Fruit fly (Drosophila melanogaster): ENCODE data around the gene sws.

Gene sws

dm6 chrX:7978027-7978426 lies 10.0 kb upstream of the sws start:
- TF ChIP-seq Mnt (GFP tag; optimal IDR thresholded peaks at IDR 0.05) (no peak), bab1 (GFP tag; optimal IDR thresholded peaks at IDR 0.05) (no peak), Clk (GFP tag; optimal IDR thresholded peaks at IDR 0.05) (no peak), CG11617 (GFP tag; optimal IDR thresholded peaks at IDR 0.05) (no peak), CG7045 (GFP tag; optimal IDR thresholded peaks at IDR 0.05) (no peak), Hr96 (GFP tag; optimal IDR thresholded peaks at IDR 0.05) (no peak), Crg-1 (GFP tag; optimal IDR thresholded peaks at IDR 0.05) (no peak), CG14711 (tag; optimal IDR thresholded peaks at IDR 0.05) (no peak), ovo (GFP tag; optimal IDR thresholded peaks at IDR 0.05) (no peak), CG1620 (GFP tag; optimal IDR thresholded peaks at IDR 0.05) (no peak), CG33017 (tag; optimal IDR thresholded peaks at IDR 0.05) (no peak), cnc (optimal IDR thresholded peaks at IDR 0.05) (no peak), kay (GFP tag; ENCODE audit: borderline replicate concordance) (no peak), pad (GFP tag; optimal IDR thresholded peaks at IDR 0.05) (no peak), CG12768 (GFP tag; optimal IDR thresholded peaks at IDR 0.05) (no peak), tj (GFP tag; optimal IDR thresholded peaks at IDR 0.05) (no peak), cic (GFP tag; optimal IDR thresholded peaks at IDR 0.05) (no peak), toe (GFP tag; optimal IDR thresholded peaks at IDR 0.05) (no peak), CG7101 (tag; optimal IDR thresholded peaks at IDR 0.05) (no peak)

DNA sequence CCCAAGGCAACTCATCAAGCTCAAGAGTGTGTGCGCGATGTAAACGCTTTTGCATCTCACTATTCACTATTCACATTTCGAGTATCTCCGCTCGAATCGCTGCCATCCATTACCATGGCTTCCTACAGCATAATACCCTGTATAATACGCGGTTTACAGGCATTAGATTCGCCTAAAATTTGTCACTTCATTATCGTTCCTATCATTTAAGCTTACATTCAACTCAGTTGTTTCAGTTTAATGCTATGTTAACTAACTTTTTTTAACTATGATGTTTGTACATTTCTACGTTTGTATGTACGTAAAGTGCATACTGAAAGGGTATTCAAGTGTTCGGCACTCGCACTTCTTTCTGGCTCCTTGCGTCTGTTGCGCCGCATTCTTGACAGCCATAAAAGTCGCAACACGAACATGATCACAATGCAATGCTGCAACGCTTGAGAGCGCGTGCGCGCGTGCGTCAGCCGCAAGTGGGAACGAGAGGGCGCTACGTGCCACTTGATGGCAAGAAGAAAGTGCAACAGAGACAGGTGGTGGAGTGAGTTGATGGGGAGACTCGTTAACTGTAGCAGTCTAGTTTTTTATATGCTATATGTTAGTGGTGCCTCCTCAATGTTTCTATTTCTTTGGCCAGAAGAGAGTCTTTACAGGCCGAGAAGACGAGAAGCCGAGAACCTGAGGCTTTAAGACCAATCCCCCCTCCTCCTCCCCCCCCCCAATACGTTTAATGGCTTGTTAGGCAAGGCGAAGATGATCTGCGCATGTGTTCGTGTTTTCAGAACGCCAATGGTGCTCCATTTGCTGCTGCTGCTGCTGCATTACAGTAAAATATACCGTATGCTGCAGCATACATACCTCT lies 9.2 kb upstream of the sws start:
- TF ChIP-seq CG5204 (GFP tag; optimal IDR thresholded peaks at IDR 0.05) (no peak), Mnt (GFP tag; optimal IDR thresholded peaks at IDR 0.05) (no peak), CG7045 (GFP tag; optimal IDR thresholded peaks at IDR 0.05) (no peak)

DNA sequence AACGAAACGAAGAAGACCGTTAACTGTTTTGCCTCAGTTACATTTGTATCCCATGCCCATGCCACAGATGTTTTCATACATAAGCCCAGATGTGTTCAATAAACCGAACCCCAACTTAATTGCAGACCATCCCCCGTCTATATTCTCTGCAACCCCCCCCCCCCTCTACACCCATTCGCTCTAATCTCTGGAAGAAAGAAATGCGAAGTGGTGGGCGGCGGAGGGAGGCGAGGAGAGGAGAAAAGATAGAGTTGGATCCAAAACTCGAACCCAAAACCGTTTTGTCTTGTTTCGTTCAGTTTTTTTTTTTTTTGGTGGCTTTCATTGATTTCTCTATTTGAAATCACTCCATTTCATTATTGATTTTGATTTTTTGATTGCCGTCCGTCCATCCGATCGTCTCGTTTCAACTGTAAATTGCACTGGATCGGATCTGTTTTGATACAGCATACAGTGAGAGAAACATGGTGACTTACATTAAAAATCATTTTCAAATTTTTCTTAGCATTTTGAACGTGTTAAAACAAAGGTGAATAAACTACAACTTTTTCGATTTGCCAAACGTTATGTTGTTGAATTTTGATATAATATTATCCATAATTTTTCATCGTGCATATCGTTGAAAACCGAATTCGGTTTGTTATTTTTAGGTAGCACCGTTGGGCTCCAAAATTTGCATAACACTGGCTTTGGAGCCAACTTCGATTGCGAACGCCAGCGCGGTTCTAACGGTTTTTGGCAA lies 7.7 kb upstream of the sws start:
- no peak for TF ChIP-seq ovo (GFP tag; optimal IDR thresholded peaks at IDR 0.05)
- TF ChIP-seq cnc (optimal IDR thresholded peaks at IDR 0.05), result no peak
- no peak for TF ChIP-seq CG14711 (tag; optimal IDR thresholded peaks at IDR 0.05)

- TF ChIP-seq bab1 (GFP tag; optimal IDR thresholded peaks at IDR 0.05) (no peak), cic (GFP tag; optimal IDR thresholded peaks at IDR 0.05) (no peak), ovo (GFP tag; optimal IDR thresholded peaks at IDR 0.05) (no peak), Mnt (GFP tag; optimal IDR thresholded peaks at IDR 0.05) (no peak), CG12768 (GFP tag; optimal IDR thresholded peaks at IDR 0.05) (no peak), CG7101 (tag; optimal IDR thresholded peaks at IDR 0.05) (no peak), cnc (optimal IDR thresholded peaks at IDR 0.05) (no peak), CG14711 (tag; optimal IDR thresholded peaks at IDR 0.05) (no peak), CG11617 (GFP tag; optimal IDR thresholded peaks at IDR 0.05) (no peak), Hr96 (GFP tag; optimal IDR thresholded peaks at IDR 0.05) (no peak), Crg-1 (GFP tag; optimal IDR thresholded peaks at IDR 0.05) (no peak), CG7045 (GFP tag; optimal IDR thresholded peaks at IDR 0.05) (no peak), pad (GFP tag; optimal IDR thresholded peaks at IDR 0.05) (no peak)
These were observed 5.4 kb upstream of the sws start for dm6 chrX:7973325-7973954.

DNA sequence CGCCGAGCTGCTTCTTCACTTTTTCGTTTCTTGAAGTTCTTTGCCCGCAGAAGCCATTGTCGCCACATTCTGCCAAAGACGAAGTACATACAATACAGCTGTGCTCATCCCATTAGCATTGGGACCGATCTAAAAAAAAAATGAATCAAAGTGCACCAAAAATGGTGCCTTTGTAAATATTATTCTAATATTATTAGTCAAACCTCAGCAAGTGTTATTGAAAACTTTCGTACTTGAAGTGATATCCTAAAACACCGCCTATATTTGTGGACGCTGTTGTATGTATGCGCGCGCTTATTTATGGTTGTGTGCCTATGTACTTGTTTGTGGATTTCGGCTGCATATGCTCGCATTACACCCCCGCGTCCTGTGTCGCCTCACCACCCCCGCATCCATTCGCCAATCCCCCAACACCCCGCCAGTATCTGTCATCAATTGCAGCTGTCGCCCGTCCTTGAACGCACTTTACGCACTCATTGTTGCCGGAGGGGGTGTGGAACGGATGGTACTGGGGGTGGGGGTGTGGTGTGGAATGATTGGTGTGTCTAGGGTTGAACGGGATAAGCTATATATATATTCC lies 4.4 kb upstream of the sws start:
- TF ChIP-seq CG14711 (tag; optimal IDR thresholded peaks at IDR 0.05) (peak; percentile 44), CG1620 (GFP tag; optimal IDR thresholded peaks at IDR 0.05) (no peak), cnc (optimal IDR thresholded peaks at IDR 0.05) (no peak), bab1 (GFP tag; optimal IDR thresholded peaks at IDR 0.05) (peak; percentile 66), CG7101 (tag; optimal IDR thresholded peaks at IDR 0.05) (peak; percentile 50), ovo (GFP tag; optimal IDR thresholded peaks at IDR 0.05) (no peak), CG7045 (GFP tag; optimal IDR thresholded peaks at IDR 0.05) (peak; percentile 5), tj (GFP tag; optimal IDR thresholded peaks at IDR 0.05) (no peak), kay (GFP tag; ENCODE audit: borderline replicate concordance) (no peak), CG5204 (GFP tag; optimal IDR thresholded peaks at IDR 0.05) (peak; percentile 14)

dm6 chrX:7970396-7970795 lies 2.4 kb upstream of the sws start:
- peak; percentile 2 for TF ChIP-seq CG5204 (GFP tag; optimal IDR thresholded peaks at IDR 0.05)
- no peak for TF ChIP-seq ovo (GFP tag; optimal IDR thresholded peaks at IDR 0.05)
- peak; percentile 38 for TF ChIP-seq CG14711 (tag; optimal IDR thresholded peaks at IDR 0.05)
- peak; percentile 22 for TF ChIP-seq Hr96 (GFP tag; optimal IDR thresholded peaks at IDR 0.05)
- peak; percentile 73 for TF ChIP-seq bab1 (GFP tag; optimal IDR thresholded peaks at IDR 0.05)
